Worm (Caenorhabditis elegans) whole organism, L1 larva: ENCODE measurements around the gene R166.3.

Experiments
- C04F5.9 ChIP-seq: sonication (generic microtip); optimal IDR thresholded peaks from 2 replicates; lab custom pipeline; 2016; ENCODE audit warnings: missing genetic modification characterization, missing compliant biosample characterization
- C16A3.4 ChIP-seq: fragments of 150-350 bp; optimal IDR thresholded peaks from 2 replicates; lab custom pipeline; 2014; ENCODE audit warnings: missing biosample characterization, missing genetic modification characterization
- C34B4.2 ChIP-seq: sonication (generic microtip); optimal IDR thresholded peaks from 2 replicates; lab custom pipeline; 2017; ENCODE audit warnings: mild to moderate bottlenecking, missing genetic modification characterization, missing compliant biosample characterization
- F16B12.6 ChIP-seq: fragments of 150-350 bp; optimal IDR thresholded peaks from 2 replicates; lab custom pipeline; 2014; ENCODE audit warnings: missing biosample characterization, missing genetic modification characterization
- Y116A8C.19 ChIP-seq: sonication (generic microtip); optimal IDR thresholded peaks from 2 replicates; lab custom pipeline; 2016; ENCODE audit warnings: missing compliant biosample characterization, missing genetic modification characterization, borderline replicate concordance
- ama-1 ChIP-seq: fragments of 150-350 bp; optimal IDR thresholded peaks from 2 replicates; lab custom pipeline; 2014
- ceh-82 ChIP-seq, 3 experiments: fragments of 150-350 bp in 1 of 3; sonication (generic microtip) in 2 of 3; optimal IDR thresholded peaks; 2 replicates each; lab custom pipeline; 2014 to 2017; ENCODE audit warnings: missing biosample characterization in 3 of 3, missing genetic modification characterization in 3 of 3
- ceh-88 ChIP-seq: fragments of 200-800 bp; sonication (Bioruptor generic); IDR thresholded peaks from 2 replicates; pipeline ENCODE4 v1.3.6; 2022; ENCODE audit warnings: missing genetic modification characterization, missing compliant biosample characterization
- ces-1 ChIP-seq: fragments of 150-350 bp; optimal IDR thresholded peaks from 2 replicates; lab custom pipeline; 2014; ENCODE audit warnings: missing biosample characterization, missing genetic modification reagents, missing genetic modification characterization
- efl-1 ChIP-seq, 4 experiments: fragments of 150-350 bp; optimal IDR thresholded peaks in 3 of 4; peaks in 1 of 4; 1 replicate in 1 of 4; 2 replicates in 3 of 4; lab custom pipeline; 2014; ENCODE audit warnings: missing biosample characterization in 2 of 4, missing genetic modification characterization in 2 of 4, missing genetic modification reagents in 2 of 4
- efl-3 ChIP-seq: fragments of 200-800 bp; sonication (Bioruptor generic); optimal IDR thresholded peaks from 2 replicates; lab custom pipeline; 2018; ENCODE audit warnings: mild to moderate bottlenecking, missing genetic modification characterization, missing compliant biosample characterization
- egl-13 ChIP-seq: sonication (generic microtip); optimal IDR thresholded peaks from 2 replicates; lab custom pipeline; 2016; ENCODE audit warnings: missing genotype, missing genetic modification reagents, missing genetic modification characterization, missing compliant biosample characterization
- egl-27 ChIP-seq, 2 experiments: fragments of 150-350 bp in 1 of 2; sonication (generic microtip); optimal IDR thresholded peaks; 3 replicates each; lab custom pipeline; 2017 to 2018; ENCODE audit warnings: missing biosample characterization in 2 of 2, missing genetic modification characterization in 2 of 2, missing genetic modification reagents in 2 of 2
- elt-2 ChIP-seq: sonication (generic microtip); optimal IDR thresholded peaks from 2 replicates; lab custom pipeline; 2016; ENCODE audit warnings: missing genetic modification characterization, mild to moderate bottlenecking, inconsistent platforms, missing compliant biosample characterization, missing genetic modification reagents
- ets-5 ChIP-seq: fragments of 200-800 bp; sonication (Bioruptor generic); IDR thresholded peaks from 2 replicates; pipeline ENCODE4 v1.3.6; 2022; ENCODE audit warnings: missing genetic modification characterization, missing compliant biosample characterization
- fkh-10 ChIP-seq: sonication (generic microtip); optimal IDR thresholded peaks from 2 replicates; lab custom pipeline; 2017; ENCODE audit warnings: missing biosample characterization, missing genetic modification reagents, missing genetic modification characterization
- fos-1 ChIP-seq: fragments of 150-350 bp; optimal IDR thresholded peaks from 2 replicates; lab custom pipeline; 2014; ENCODE audit warnings: missing biosample characterization, missing genetic modification characterization
- grh-1 ChIP-seq: fragments of 200-800 bp; sonication (Bioruptor generic); IDR thresholded peaks from 2 replicates; pipeline ENCODE4 v1.3.6; 2022; ENCODE audit warnings: missing genetic modification reagents, missing genetic modification characterization, missing compliant biosample characterization
- hlh-4 ChIP-seq: sonication (generic microtip); optimal IDR thresholded peaks from 2 replicates; lab custom pipeline; 2016; ENCODE audit warnings: mild to moderate bottlenecking, missing genetic modification characterization, missing compliant biosample characterization
- hpl-2 ChIP-seq: fragments of 150-350 bp; optimal IDR thresholded peaks from 2 replicates; lab custom pipeline; 2014; ENCODE audit warnings: missing biosample characterization, missing genetic modification reagents, missing genetic modification characterization
- irx-1 ChIP-seq: sonication (generic microtip); optimal IDR thresholded peaks from 2 replicates; lab custom pipeline; 2016; ENCODE audit warnings: missing genetic modification characterization, missing compliant biosample characterization
- jun-1 ChIP-seq: fragments of 150-350 bp; optimal IDR thresholded peaks from 2 replicates; lab custom pipeline; 2014; ENCODE audit warnings: missing biosample characterization, missing genetic modification reagents, missing genetic modification characterization
- lin-13 ChIP-seq: fragments of 150-350 bp; optimal IDR thresholded peaks from 2 replicates; lab custom pipeline; 2014; ENCODE audit warnings: missing biosample characterization, missing genetic modification reagents, missing genetic modification characterization
- lin-14 ChIP-seq: fragments of 200-800 bp; sonication (Bioruptor generic); optimal IDR thresholded peaks from 2 replicates; lab custom pipeline; 2018; ENCODE audit warnings: mild to moderate bottlenecking, missing genetic modification characterization, moderate library complexity, missing compliant biosample characterization
- lin-15B ChIP-seq: fragments of 150-350 bp; sonication (generic microtip); optimal IDR thresholded peaks from 3 replicates; lab custom pipeline; 2014; ENCODE audit warnings: missing biosample characterization, missing genetic modification characterization
- lin-39 ChIP-seq: fragments of 150-350 bp; optimal IDR thresholded peaks from 2 replicates; lab custom pipeline; 2014; ENCODE audit warnings: missing biosample characterization, missing genetic modification reagents, missing genetic modification characterization
- lir-3 ChIP-seq: sonication (generic microtip); optimal IDR thresholded peaks from 2 replicates; lab custom pipeline; 2016; ENCODE audit warnings: mild to moderate bottlenecking, missing genetic modification characterization, moderate library complexity, missing compliant biosample characterization; ENCODE audit not compliant: poor library complexity
- lsy-2 ChIP-seq, 2 experiments: fragments of 150-350 bp; optimal IDR thresholded peaks; 2 replicates each; lab custom pipeline; 2014; ENCODE audit warnings: missing biosample characterization in 2 of 2, missing genetic modification characterization in 2 of 2
- mab-9 ChIP-seq: fragments of 200-800 bp; sonication (Bioruptor generic); IDR thresholded peaks from 2 replicates; pipeline ENCODE4 v1.3.6; 2022; ENCODE audit warnings: missing genetic modification reagents, missing genetic modification characterization, missing compliant biosample characterization
- mdl-1 ChIP-seq, 2 experiments: fragments of 150-350 bp; optimal IDR thresholded peaks; 2 replicates each; lab custom pipeline; 2014 to 2017; ENCODE audit warnings: missing biosample characterization in 2 of 2, missing genetic modification characterization in 2 of 2, inconsistent platforms in 1 of 2
- mef-2 ChIP-seq: fragments of 150-350 bp; optimal IDR thresholded peaks from 2 replicates; lab custom pipeline; 2014; ENCODE audit warnings: missing biosample characterization, missing genetic modification characterization
- mep-1 ChIP-seq: fragments of 150-350 bp; optimal IDR thresholded peaks from 2 replicates; lab custom pipeline; 2014; ENCODE audit warnings: missing biosample characterization, missing genetic modification characterization
- nhr-11 ChIP-seq: fragments of 150-350 bp; optimal IDR thresholded peaks from 2 replicates; lab custom pipeline; 2014; ENCODE audit warnings: missing biosample characterization, missing genetic modification characterization
- nhr-12 ChIP-seq: sonication (generic microtip); optimal IDR thresholded peaks from 2 replicates; lab custom pipeline; 2017; ENCODE audit warnings: missing biosample characterization, missing genetic modification characterization
- nhr-20 ChIP-seq: sonication (generic microtip); optimal IDR thresholded peaks from 2 replicates; lab custom pipeline; 2016; ENCODE audit warnings: mild to moderate bottlenecking, missing genetic modification characterization, missing compliant biosample characterization
- nhr-28 ChIP-seq: fragments of 150-350 bp; optimal IDR thresholded peaks from 2 replicates; lab custom pipeline; 2014; ENCODE audit warnings: missing biosample characterization, missing genetic modification characterization
- nhr-71 ChIP-seq: sonication (generic microtip); optimal IDR thresholded peaks from 2 replicates; lab custom pipeline; 2016; ENCODE audit warnings: mild to moderate bottlenecking, missing genetic modification characterization, moderate library complexity, missing compliant biosample characterization
- nhr-77 ChIP-seq: fragments of 150-350 bp; optimal IDR thresholded peaks from 2 replicates; lab custom pipeline; 2014; ENCODE audit warnings: missing biosample characterization, missing genetic modification characterization
- nhr-85 ChIP-seq: sonication (generic microtip); peaks from one replicate; lab custom pipeline; 2016; ENCODE audit warnings: missing genetic modification characterization, inconsistent platforms, missing compliant biosample characterization
- pag-3 ChIP-seq: sonication (generic microtip); optimal IDR thresholded peaks from 2 replicates; lab custom pipeline; 2017; ENCODE audit warnings: missing genetic modification characterization, mild to moderate bottlenecking, missing compliant biosample characterization, antibody characterized with exemption, borderline replicate concordance; ENCODE audit not compliant: insufficient read depth
- pax-3 ChIP-seq: fragments of 200-800 bp; sonication (Bioruptor generic); optimal IDR thresholded peaks from 2 replicates; lab custom pipeline; 2018; ENCODE audit warnings: mild to moderate bottlenecking, missing genetic modification characterization, moderate library complexity, missing compliant biosample characterization
- pqm-1 ChIP-seq: sonication (generic microtip); optimal IDR thresholded peaks from 3 replicates; lab custom pipeline; 2017; ENCODE audit warnings: missing biosample characterization, missing genetic modification characterization
- snpc-4 ChIP-seq: fragments of 150-350 bp; optimal IDR thresholded peaks from 2 replicates; lab custom pipeline; 2014; ENCODE audit warnings: missing biosample characterization, missing genetic modification characterization
- snu-23 ChIP-seq: sonication (generic microtip); optimal IDR thresholded peaks from 2 replicates; lab custom pipeline; 2016; ENCODE audit warnings: missing genetic modification characterization, missing compliant biosample characterization
- sup-37 ChIP-seq: fragments of 200-800 bp; sonication (Bioruptor generic); optimal IDR thresholded peaks from 2 replicates; lab custom pipeline; 2018; ENCODE audit warnings: mild to moderate bottlenecking, missing genetic modification characterization, missing compliant biosample characterization
- tbx-2 ChIP-seq: sonication (generic microtip); optimal IDR thresholded peaks from 2 replicates; lab custom pipeline; 2016; ENCODE audit warnings: missing genetic modification characterization, missing compliant biosample characterization
- tlp-1 ChIP-seq: fragments of 150-350 bp; optimal IDR thresholded peaks from 2 replicates; lab custom pipeline; 2014; ENCODE audit warnings: missing biosample characterization, missing genetic modification characterization
- unc-130 ChIP-seq: fragments of 150-350 bp; optimal IDR thresholded peaks from 2 replicates; lab custom pipeline; 2017; ENCODE audit warnings: missing biosample characterization, missing genetic modification characterization, inconsistent platforms
- unc-86 ChIP-seq: sonication (generic microtip); optimal IDR thresholded peaks from 2 replicates; lab custom pipeline; 2016; ENCODE audit warnings: missing genetic modification characterization, missing compliant biosample characterization
- unc-98 ChIP-seq: fragments of 200-800 bp; sonication (Bioruptor generic); IDR thresholded peaks from 2 replicates; pipeline ENCODE4 v1.3.6; 2022; ENCODE audit warnings: missing genetic modification characterization, missing compliant biosample characterization
- vab-15 ChIP-seq: sonication (generic microtip); optimal IDR thresholded peaks from 2 replicates; lab custom pipeline; 2017; ENCODE audit warnings: missing genotype, mild to moderate bottlenecking, missing genetic modification characterization, missing compliant biosample characterization
- xbp-1 ChIP-seq: sonication (generic microtip); optimal IDR thresholded peaks from 2 replicates; lab custom pipeline; 2016; ENCODE audit warnings: missing genetic modification characterization, missing compliant biosample characterization
- zag-1 ChIP-seq: fragments of 150-350 bp; optimal IDR thresholded peaks from 2 replicates; lab custom pipeline; 2014; ENCODE audit warnings: missing biosample characterization, missing genetic modification characterization
- ztf-4 ChIP-seq: fragments of 150-350 bp; optimal IDR thresholded peaks from 2 replicates; lab custom pipeline; 2014; ENCODE audit warnings: missing biosample characterization, missing genetic modification characterization

Gene R166.3

ce11 chrII:10501578-10501977 is 37.6 kb downstream of the R166.3 start (continued):
- peak; percentile 19 to 24 for TF ChIP-seq efl-1 (optimal IDR thresholded peaks at IDR 0.05; lab: Kevin White, UChicago)
- TF ChIP-seq efl-1 (GFP tag; optimal IDR thresholded peaks at IDR 0.05 in 1 of 2; lab: Kevin White, UChicago), result no peak
- TF ChIP-seq ets-5 (GFP tag; lab: Robert Waterston, UW), result no peak
- no peak for TF ChIP-seq pax-3 (tag; lab: Kevin White, UChicago)
- no peak for TF ChIP-seq lin-39 (tag; lab: Kevin White, UChicago)
- no peak for TF ChIP-seq jun-1 (tag; lab: Kevin White, UChicago)
- no peak for TF ChIP-seq fkh-10 (GFP tag; lab: Kevin White, UChicago)
- TF ChIP-seq ama-1 (lab: Kevin White, UChicago), result no peak
- TF ChIP-seq pag-3 (tag; lab: Kevin White, UChicago), result no peak
- no peak for TF ChIP-seq elt-2
- no peak for TF ChIP-seq unc-86 (tag; lab: Kevin White, UChicago)
- peak; percentile 92 for TF ChIP-seq lin-14 (GFP tag; lab: Kevin White, UChicago)
- TF ChIP-seq tbx-2 (tag; lab: Kevin White, UChicago), result no peak
- no peak for TF ChIP-seq nhr-28 (tag; lab: Kevin White, UChicago)
- TF ChIP-seq snpc-4 (tag; lab: Kevin White, UChicago), result no peak
- peak; percentile 4 for TF ChIP-seq xbp-1 (tag; lab: Kevin White, UChicago)
- TF ChIP-seq tlp-1 (tag; lab: Kevin White, UChicago), result no peak
- no peak for TF ChIP-seq nhr-12 (tag; lab: Kevin White, UChicago)
- TF ChIP-seq fos-1 (tag; lab: Kevin White, UChicago), result no peak
- TF ChIP-seq hlh-4 (tag; lab: Kevin White, UChicago), result no peak
- peak; percentile 33 for TF ChIP-seq irx-1
- TF ChIP-seq hpl-2 (GFP tag; lab: Kevin White, UChicago), result no peak
- no peak for TF ChIP-seq C16A3.4 (tag; lab: Kevin White, UChicago)
- no peak for TF ChIP-seq vab-15 (tag; lab: Kevin White, UChicago)
- no peak for TF ChIP-seq efl-3 (GFP tag; lab: Kevin White, UChicago)
- no peak for TF ChIP-seq lir-3 (tag; lab: Kevin White, UChicago)
- no peak for TF ChIP-seq sup-37 (GFP tag; lab: Kevin White, UChicago)
- peak; percentile 11 for TF ChIP-seq nhr-77 (tag; lab: Kevin White, UChicago)
- no peak for TF ChIP-seq mab-9 (GFP tag; lab: Robert Waterston, UW)
- TF ChIP-seq egl-13 (tag; lab: Kevin White, UChicago), result no peak
- no peak for TF ChIP-seq F16B12.6 (tag; lab: Kevin White, UChicago)
- TF ChIP-seq Y116A8C.19, result no peak
- peak; percentile 59 for TF ChIP-seq snu-23 (GFP tag; lab: Kevin White, UChicago)
- TF ChIP-seq ceh-82 (tag; optimal IDR thresholded peaks at IDR 0.05; lab: Kevin White, UChicago), result peak in 1 of 3 experiments; percentile 40
- TF ChIP-seq nhr-11 (tag; lab: Kevin White, UChicago), result no peak
- peak in 1 of 2 experiments; percentile 65 for TF ChIP-seq mdl-1 (tag; optimal IDR thresholded peaks at IDR 0.05; lab: Kevin White, UChicago)
- no peak for TF ChIP-seq ces-1 (GFP tag; lab: Kevin White, UChicago)
- TF ChIP-seq nhr-71 (tag; lab: Kevin White, UChicago), result peak; percentile 58
- TF ChIP-seq zag-1 (tag; lab: Kevin White, UChicago), result no peak
- no peak for TF ChIP-seq lin-15B
- TF ChIP-seq C34B4.2 (tag; lab: Kevin White, UChicago), result no peak
- no peak for TF ChIP-seq lin-13 (GFP tag; lab: Kevin White, UChicago)
- no peak for TF ChIP-seq unc-98 (GFP tag; lab: Robert Waterston, UW)
- no peak for TF ChIP-seq ztf-4 (tag; lab: Kevin White, UChicago)
- no peak for TF ChIP-seq C04F5.9 (tag; lab: Kevin White, UChicago)
- TF ChIP-seq ceh-88 (GFP tag; lab: Robert Waterston, UW), result no peak
- no peak for TF ChIP-seq pqm-1 (tag; lab: Kevin White, UChicago)
- TF ChIP-seq egl-27 (tag; optimal IDR thresholded peaks at IDR 0.05; lab: Kevin White, UChicago), result no peak
- no peak for TF ChIP-seq grh-1 (GFP tag; lab: Robert Waterston, UW)
- TF ChIP-seq mef-2, result no peak
- TF ChIP-seq unc-130, result no peak
- peak; percentile 94 for TF ChIP-seq nhr-85 (tag; lab: Kevin White, UChicago)
- TF ChIP-seq mep-1 (tag; lab: Kevin White, UChicago), result peak; percentile 62
- peak; percentile 61 for TF ChIP-seq nhr-20 (tag; lab: Kevin White, UChicago)
- peak; percentile 18 to 41 for TF ChIP-seq lsy-2 (tag; optimal IDR thresholded peaks at IDR 0.05; lab: Kevin White, UChicago)
